Worm (Caenorhabditis elegans) whole organism, L4/young adult: ENCODE results near the gene sri-30.

Source experiments
- dao-5 ChIP-seq: sonication (generic microtip); optimal IDR thresholded peaks from 2 replicates; lab custom pipeline; 2016; ENCODE audit warnings: missing genotype, missing genetic modification characterization, moderate library complexity, missing compliant biosample characterization
- him-1 ChIP-seq: sonication (generic microtip); optimal IDR thresholded peaks from 2 replicates; lab custom pipeline; 2016; ENCODE audit warnings: missing genotype, missing genetic modification reagents, missing genetic modification characterization, missing compliant biosample characterization

DNA sequence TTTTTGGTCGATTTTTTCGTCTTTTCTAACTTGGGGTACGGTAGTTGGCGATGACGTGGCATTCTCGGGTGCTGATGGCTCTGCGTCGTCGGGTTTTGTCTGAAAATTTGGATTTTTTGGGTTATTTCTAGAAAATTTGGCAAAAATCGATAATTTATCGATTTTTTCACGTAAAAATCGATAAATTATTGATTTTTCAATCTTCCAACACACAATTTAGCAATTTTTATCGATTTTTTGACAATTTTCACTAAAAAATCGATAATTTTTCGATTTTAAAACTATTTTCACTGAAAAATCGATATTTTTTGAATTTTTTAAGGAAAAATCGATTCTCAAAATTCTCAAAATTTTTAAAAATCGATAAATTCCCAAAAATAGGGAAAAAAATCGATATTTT lies 16.9 kb downstream of the sri-30 start:
- TF ChIP-seq dao-5 (tag; lab: Kevin White, UChicago) (no peak), him-1 (no peak)
